Worm (Caenorhabditis elegans) whole organism, young adult: ENCODE measurements around the gene irld-6.
A peak's percentile ranks its signal among the peaks of the same experiment; 100 is the strongest.

ENCODE experiments used
- F52B5.7 ChIP-seq: sonication (generic microtip); optimal IDR thresholded peaks from 2 replicates; lab custom pipeline; 2016; ENCODE audit warnings: mild to moderate bottlenecking, missing genetic modification characterization, missing compliant biosample characterization
- Y79H2A.3 ChIP-seq: fragments of 200-800 bp; sonication (Bioruptor generic); conservative IDR thresholded peaks from 2 replicates; pipeline ENCODE4 v1.3.6; 2022; ENCODE audit warnings: missing genetic modification reagents, missing genetic modification characterization, missing compliant biosample characterization
- ama-1 ChIP-seq, 3 experiments: fragments of 150-350 bp in 1 of 3; sonication (generic microtip) in 2 of 3; optimal IDR thresholded peaks; 2 replicates each; lab custom pipeline; 2014 to 2018; ENCODE audit warnings: missing biosample characterization in 2 of 3, missing genetic modification characterization in 2 of 3, missing genetic modification reagents in 2 of 3
- aptf-2 ChIP-seq: fragments of 200-800 bp; sonication (Bioruptor generic); conservative IDR thresholded peaks from 2 replicates; pipeline ENCODE4 v1.3.6; 2022; ENCODE audit warnings: missing genetic modification reagents, missing genetic modification characterization, missing compliant biosample characterization
- atf-7 ChIP-seq: sonication (generic microtip); optimal IDR thresholded peaks from 2 replicates; lab custom pipeline; 2017; ENCODE audit warnings: mild to moderate bottlenecking, missing genetic modification characterization, missing compliant biosample characterization
- attf-5 ChIP-seq: fragments of 200-800 bp; sonication (Bioruptor generic); optimal IDR thresholded peaks from 2 replicates; lab custom pipeline; 2018; ENCODE audit warnings: mild to moderate bottlenecking, missing genetic modification characterization, missing compliant biosample characterization
- cebp-1 ChIP-seq, 2 experiments: fragments of 200-800 bp in 1 of 2; sonication (Bioruptor generic) in 1 of 2; sonication (generic microtip) in 1 of 2; IDR thresholded peaks in 1 of 2; optimal IDR thresholded peaks in 1 of 2; 2 replicates each; pipeline versions ENCODE4 v1.3.6 to Lab custom; 2017 to 2022; ENCODE audit warnings: missing compliant biosample characterization in 2 of 2, missing genetic modification characterization in 2 of 2, mild to moderate bottlenecking in 1 of 2, missing genetic modification reagents in 1 of 2, moderate library complexity in 1 of 2
- ceh-58 ChIP-seq: fragments of 200-800 bp; sonication (Bioruptor generic); IDR thresholded peaks from 2 replicates; pipeline ENCODE4 v1.3.6; 2022; ENCODE audit warnings: missing genetic modification characterization, missing compliant biosample characterization
- ceh-91 ChIP-seq: fragments of 200-800 bp; sonication (Bioruptor generic); IDR thresholded peaks from 2 replicates; pipeline ENCODE4 v1.3.6; 2022; ENCODE audit warnings: missing genetic modification reagents, missing genetic modification characterization, missing compliant biosample characterization
- chd-7 ChIP-seq: sonication (generic microtip); optimal IDR thresholded peaks from 2 replicates; lab custom pipeline; 2016; ENCODE audit warnings: mild to moderate bottlenecking, missing genetic modification characterization, moderate library complexity, missing compliant biosample characterization
- dox-1 ChIP-seq: fragments of 200-800 bp; sonication (Bioruptor generic); IDR thresholded peaks from 2 replicates; pipeline ENCODE4 v1.3.6; 2022; ENCODE audit warnings: missing genetic modification reagents, missing genetic modification characterization, missing compliant biosample characterization
- egrh-3 ChIP-seq: fragments of 200-800 bp; sonication (Bioruptor generic); IDR thresholded peaks from 2 replicates; pipeline ENCODE4 v1.3.6; 2022; ENCODE audit warnings: missing genetic modification reagents, missing genetic modification characterization, missing compliant biosample characterization
- him-1 ChIP-seq: sonication (generic microtip); optimal IDR thresholded peaks from 2 replicates; lab custom pipeline; 2016; ENCODE audit warnings: missing genotype, missing genetic modification reagents, missing genetic modification characterization, missing compliant biosample characterization
- hsf-1 ChIP-seq: fragments of 200-800 bp; sonication (Bioruptor generic); IDR thresholded peaks from 2 replicates; pipeline ENCODE4 v1.3.6; 2022; ENCODE audit warnings: missing genetic modification reagents, missing genetic modification characterization, missing compliant biosample characterization
- lag-1 ChIP-seq: fragments of 200-800 bp; sonication (Bioruptor generic); IDR thresholded peaks from 2 replicates; pipeline ENCODE4 v1.3.6; 2022; ENCODE audit warnings: missing genetic modification reagents, missing genetic modification characterization, missing compliant biosample characterization
- let-526 ChIP-seq: fragments of 200-800 bp; sonication (Bioruptor generic); IDR thresholded peaks from 2 replicates; pipeline ENCODE4 v1.3.6; 2022; ENCODE audit warnings: missing genetic modification reagents, missing genetic modification characterization, missing compliant biosample characterization
- lin-40 ChIP-seq: sonication (generic microtip); optimal IDR thresholded peaks from 2 replicates; lab custom pipeline; 2016; ENCODE audit warnings: missing genetic modification characterization, mild to moderate bottlenecking, missing compliant biosample characterization, missing genotype, missing genetic modification reagents
- lsy-27 ChIP-seq: sonication (generic microtip); optimal IDR thresholded peaks from 2 replicates; lab custom pipeline; 2017; ENCODE audit warnings: missing genetic modification characterization, mild to moderate bottlenecking, missing compliant biosample characterization, antibody characterized with exemption, missing genotype, borderline replicate concordance; ENCODE audit not compliant: insufficient read depth
- mel-28 ChIP-seq: sonication (generic microtip); optimal IDR thresholded peaks from 2 replicates; lab custom pipeline; 2016; ENCODE audit warnings: borderline replicate concordance, mild to moderate bottlenecking, missing genetic modification characterization, missing compliant biosample characterization
- nfya-2 ChIP-seq: fragments of 200-800 bp; sonication (Bioruptor generic); IDR thresholded peaks from 2 replicates; pipeline ENCODE4 v1.3.6; 2022; ENCODE audit warnings: missing genetic modification reagents, missing genetic modification characterization, missing compliant biosample characterization
- nhr-120 ChIP-seq: fragments of 200-800 bp; sonication (Bioruptor generic); IDR thresholded peaks from 2 replicates; pipeline ENCODE4 v1.3.6; 2022; ENCODE audit warnings: missing genetic modification characterization, missing compliant biosample characterization
- nhr-80 ChIP-seq: sonication (generic microtip); optimal IDR thresholded peaks from 2 replicates; lab custom pipeline; 2016; ENCODE audit warnings: missing genetic modification characterization, missing compliant biosample characterization
- snpc-1.3 ChIP-seq: sonication (generic microtip); optimal IDR thresholded peaks from 2 replicates; lab custom pipeline; 2017; ENCODE audit warnings: missing genetic modification characterization, mild to moderate bottlenecking, missing compliant biosample characterization, antibody characterized with exemption, moderate library complexity, missing genotype, missing genetic modification reagents; ENCODE audit not compliant: insufficient read depth
- snpc-4 ChIP-seq, 5 experiments: fragments of 150-350 bp in 1 of 5; sonication (generic microtip) in 4 of 5; optimal IDR thresholded peaks; 2 replicates each; lab custom pipeline; 2014 to 2018; ENCODE audit warnings: missing genetic modification characterization in 5 of 5, missing biosample characterization in 3 of 5, antibody characterized with exemption in 2 of 5, mild to moderate bottlenecking in 2 of 5, missing compliant biosample characterization in 2 of 5, missing genotype in 2 of 5, moderate library complexity in 2 of 5, missing genetic modification reagents in 1 of 5
- tbx-9 ChIP-seq: sonication (generic microtip); optimal IDR thresholded peaks from 2 replicates; lab custom pipeline; 2016; ENCODE audit warnings: borderline replicate concordance, missing genetic modification characterization, inconsistent platforms, missing compliant biosample characterization

irld-6 gene

DNA sequence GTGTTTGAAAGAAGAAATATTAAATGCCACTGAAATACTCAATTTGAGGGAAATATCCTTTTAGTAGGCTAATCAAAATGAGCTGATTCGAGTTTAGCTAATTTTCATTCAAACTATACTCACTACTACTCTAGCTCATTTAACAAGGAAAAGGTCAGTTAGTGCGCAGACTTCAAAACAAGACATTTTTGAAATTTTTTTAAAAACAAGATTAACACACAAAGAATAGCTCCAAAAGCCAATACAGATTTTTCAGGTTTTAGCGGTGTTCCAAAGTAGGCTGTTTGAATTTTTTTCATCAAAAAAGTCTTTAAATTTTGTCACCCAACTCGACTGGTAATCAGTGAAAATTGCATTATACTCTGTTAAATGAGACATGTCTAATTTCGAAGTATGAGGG lies 4.2 kb upstream of the irld-6 start (continued):
- TF ChIP-seq ama-1 (optimal IDR thresholded peaks at IDR 0.05; lab: Kevin White, UChicago) (no peak), ama-1 (GFP tag; optimal IDR thresholded peaks at IDR 0.05; lab: Kevin White, UChicago) (no peak), lag-1 (no peak)

DNA sequence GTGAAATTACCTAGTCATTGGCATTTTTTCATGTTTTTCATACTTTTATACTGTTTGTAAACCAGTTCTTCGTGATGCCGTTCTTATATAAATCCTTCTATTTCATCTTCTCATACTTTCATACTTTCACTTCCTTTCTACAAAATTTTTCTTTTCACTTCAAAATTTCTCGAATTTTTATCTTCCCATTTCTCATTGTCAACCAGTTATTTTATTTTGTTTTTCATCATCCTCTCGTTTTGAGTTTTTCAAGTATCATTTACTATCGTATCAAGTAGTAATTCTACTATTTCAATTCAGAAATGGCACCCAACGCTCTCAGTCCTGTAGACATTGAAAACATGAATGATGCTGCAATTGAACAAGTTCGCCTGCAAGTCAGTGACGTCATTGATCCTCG lies 2.1 kb upstream of the irld-6 start, which contains the start of gene F28H7.8:
Gene F28H7.8, plus strand, starts transcription at position 301 of the 400 bp plus-strand sequence.
- TF ChIP-seq ceh-58 (no peak), lin-40 (tag; lab: Kevin White, UChicago) (no peak), nfya-2 (GFP tag; lab: Robert Waterston, UW) (no peak), mel-28 (tag; lab: Kevin White, UChicago) (no peak), atf-7 (tag; lab: Kevin White, UChicago) (no peak), nhr-120 (GFP tag; lab: Robert Waterston, UW) (no peak), Y79H2A.3 (GFP tag; lab: Robert Waterston, UW) (no peak), let-526 (no peak), ceh-91 (GFP tag; lab: Robert Waterston, UW) (no peak), snpc-1.3 (no peak), attf-5 (GFP tag; lab: Kevin White, UChicago) (no peak)

DNA sequence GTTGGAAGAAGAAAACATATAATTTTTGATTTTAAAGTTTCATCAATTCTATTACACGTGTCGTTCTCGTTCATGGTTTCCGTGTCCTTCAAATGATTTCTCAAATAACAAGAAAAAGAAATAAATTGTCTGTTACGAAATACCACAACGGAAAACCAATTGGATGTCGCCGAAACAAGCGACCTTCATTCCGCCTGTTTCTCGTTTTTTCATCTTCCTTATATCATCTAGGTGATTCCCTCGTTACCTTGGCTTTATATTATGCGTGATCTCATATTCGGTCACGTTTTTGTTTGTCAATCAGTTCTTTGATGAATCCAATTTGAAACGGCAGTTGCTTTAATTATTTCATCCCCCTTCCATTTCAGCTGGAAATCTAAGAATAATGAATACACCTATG lies 530 bp upstream of the irld-6 start:
- TF ChIP-seq aptf-2 (GFP tag; lab: Robert Waterston, UW) (no peak), cebp-1 (GFP tag; IDR thresholded peaks at IDR 0.05; lab: Robert Waterston, UW) (peak; percentile 57; the same call in 1 of the 2 replicates), cebp-1 (tag; optimal IDR thresholded peaks at IDR 0.05; lab: Kevin White, UChicago) (no peak)

DNA sequence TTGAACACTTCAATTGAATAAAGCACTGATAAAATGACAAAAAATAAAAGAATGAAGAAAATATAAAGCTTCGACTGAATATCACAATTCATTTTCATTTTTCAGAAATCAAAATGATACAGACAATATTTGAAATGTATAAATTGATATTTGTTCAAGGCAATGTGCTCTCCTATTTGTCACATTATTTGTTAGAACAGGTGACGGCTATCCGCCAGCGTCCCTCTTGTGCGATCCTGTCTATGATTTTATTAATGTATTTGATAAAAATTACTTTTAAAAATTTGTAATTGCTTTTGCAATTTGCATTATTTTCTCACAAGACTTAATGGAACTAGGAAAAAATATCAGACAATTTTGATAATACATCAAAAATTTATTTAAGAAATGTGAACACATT lies 2.5 kb downstream of the irld-6 start, which contains the start of gene F28H7.7:
Gene F28H7.7, minus strand, starts transcription at position 101 of the 400 bp plus-strand sequence.
- no peak for TF ChIP-seq chd-7 (tag; lab: Kevin White, UChicago)
- TF ChIP-seq nfya-2 (GFP tag; lab: Robert Waterston, UW): no peak
- TF ChIP-seq hsf-1 (GFP tag; lab: Robert Waterston, UW): no peak
- no peak for TF ChIP-seq dox-1
- no peak for TF ChIP-seq snpc-4 (GFP tag; optimal IDR thresholded peaks at IDR 0.05; lab: Kevin White, UChicago)
- no peak for TF ChIP-seq snpc-4 (tag; optimal IDR thresholded peaks at IDR 0.05; lab: Kevin White, UChicago)
- no peak for TF ChIP-seq F52B5.7 (tag; lab: Kevin White, UChicago)
- TF ChIP-seq him-1 (tag; lab: Kevin White, UChicago): no peak

DNA sequence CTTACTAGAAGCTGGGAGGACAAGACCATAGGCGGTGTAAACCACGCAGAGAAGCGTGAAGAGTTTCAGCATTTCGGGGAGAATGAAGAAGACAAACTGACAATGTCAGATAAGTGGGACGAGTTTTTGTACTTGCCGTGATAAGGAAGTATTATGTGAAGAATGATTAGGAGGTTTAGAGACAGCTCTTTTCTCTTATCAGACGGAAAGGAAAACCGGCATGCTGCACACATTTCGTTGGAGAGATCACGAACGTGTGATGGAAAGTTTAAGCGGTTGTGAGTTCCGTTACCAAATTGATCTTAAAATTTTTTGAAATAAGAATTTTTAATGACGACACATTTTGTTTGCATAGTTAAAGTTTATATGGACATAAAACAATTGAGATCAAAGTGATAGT lies 6.0 kb downstream of the irld-6 start, which contains the start of gene F28H7.3:
Gene F28H7.3, minus strand, starts transcription at position 159 of the 400 bp plus-strand sequence.
- TF ChIP-seq egrh-3: no peak
- peak; percentile 90 for TF ChIP-seq nhr-80 (tag; lab: Kevin White, UChicago)

DNA sequence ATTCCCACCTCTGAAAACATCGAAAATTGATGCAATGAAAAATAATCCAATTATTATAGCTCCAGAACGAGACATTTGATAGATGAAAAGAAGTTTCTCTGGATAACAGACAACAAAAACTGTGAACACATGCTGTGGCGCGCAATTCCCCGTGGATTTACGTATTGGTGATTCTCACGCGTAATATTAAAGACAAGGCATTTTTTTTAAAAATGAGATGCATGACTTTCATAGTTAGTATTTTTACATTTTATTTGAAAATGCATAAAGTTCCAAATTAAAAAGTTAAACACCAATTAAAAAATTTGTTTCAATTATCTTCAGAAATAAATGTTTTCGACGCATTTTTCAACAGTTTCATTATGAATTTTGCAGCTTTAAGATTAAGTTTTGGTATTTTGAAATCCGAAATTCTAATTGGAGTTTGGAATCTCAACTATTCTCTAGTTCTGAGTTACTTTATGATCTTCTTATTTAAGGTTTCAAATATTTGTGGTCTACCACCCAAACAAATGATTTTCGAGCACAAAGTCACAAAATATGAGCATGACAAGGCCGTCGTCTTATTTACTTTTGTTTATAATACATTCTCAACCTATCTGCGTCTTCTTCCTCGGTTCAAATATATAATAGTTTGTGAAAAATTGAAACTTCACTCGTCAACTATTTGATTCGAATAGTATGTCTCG lies 9.2 kb downstream of the irld-6 start, which contains the start of the genes selt-1.2 and F28H7.2:
Gene selt-1.2, minus strand, starts transcription at position 101 of the 689 bp plus-strand sequence.
Gene F28H7.2, plus strand, starts transcription at position 639 of the 689 bp plus-strand sequence.
- TF ChIP-seq tbx-9 (tag; lab: Kevin White, UChicago) (no peak), nhr-80 (tag; lab: Kevin White, UChicago) (no peak), lsy-27 (tag; lab: Kevin White, UChicago) (no peak)
